Fruit fly (Drosophila melanogaster): ENCODE results near the gene cic.

Gene cic

DNA sequence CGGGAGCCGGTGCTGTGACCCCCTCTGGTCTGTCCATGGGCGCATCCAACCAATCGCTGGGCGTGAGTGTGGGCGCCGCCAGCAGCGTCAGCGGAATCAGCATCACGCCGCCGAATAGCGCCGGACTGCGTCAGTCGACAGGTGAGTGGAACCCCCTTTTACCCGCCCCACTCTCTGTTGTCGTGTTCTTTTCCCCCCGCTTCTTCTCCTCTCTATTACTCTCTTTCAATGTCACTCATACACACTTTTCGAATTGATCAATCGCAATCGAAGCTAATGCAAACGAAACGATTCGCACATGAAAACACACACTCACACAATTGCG is 57.9 kb downstream of the cic start:
- TF ChIP-seq CG8478 (optimal IDR thresholded peaks at IDR 0.05) = no peak
- TF ChIP-seq Dll (optimal IDR thresholded peaks at IDR 0.05) = no peak
- TF ChIP-seq EcR (GFP tag; optimal IDR thresholded peaks at IDR 0.05) = no peak
- no peak for TF ChIP-seq pan (optimal IDR thresholded peaks at IDR 0.05)
- no peak for TF ChIP-seq usp (GFP tag; optimal IDR thresholded peaks at IDR 0.05)
- TF ChIP-seq psq (optimal IDR thresholded peaks at IDR 0.05) = no peak

DNA sequence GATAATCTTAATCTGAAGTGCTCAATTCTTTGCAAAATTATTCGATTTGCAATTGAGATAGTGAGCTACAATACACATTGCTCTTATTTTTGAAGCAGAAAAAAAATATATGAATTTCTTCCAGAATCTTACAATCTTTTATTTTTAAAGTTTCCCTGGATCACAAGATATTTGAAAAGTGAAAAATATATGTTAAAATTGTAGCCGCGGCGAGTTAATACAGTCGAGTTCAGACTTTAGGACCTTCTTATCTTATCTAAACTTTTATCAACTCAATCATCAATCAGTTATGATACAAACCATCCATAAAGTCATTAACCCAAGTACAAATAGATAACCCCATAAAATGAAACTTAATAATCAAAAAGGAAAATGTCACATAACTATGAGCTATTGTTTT is 58.3 kb downstream of the cic start:
- TF ChIP-seq Dll (optimal IDR thresholded peaks at IDR 0.05) = no peak
- TF ChIP-seq pan (optimal IDR thresholded peaks at IDR 0.05) = no peak
- TF ChIP-seq psq (optimal IDR thresholded peaks at IDR 0.05) = no peak
- no peak for TF ChIP-seq usp (GFP tag; optimal IDR thresholded peaks at IDR 0.05)
- no peak for TF ChIP-seq EcR (GFP tag; optimal IDR thresholded peaks at IDR 0.05)
- no peak for TF ChIP-seq CG8478 (optimal IDR thresholded peaks at IDR 0.05)

DNA sequence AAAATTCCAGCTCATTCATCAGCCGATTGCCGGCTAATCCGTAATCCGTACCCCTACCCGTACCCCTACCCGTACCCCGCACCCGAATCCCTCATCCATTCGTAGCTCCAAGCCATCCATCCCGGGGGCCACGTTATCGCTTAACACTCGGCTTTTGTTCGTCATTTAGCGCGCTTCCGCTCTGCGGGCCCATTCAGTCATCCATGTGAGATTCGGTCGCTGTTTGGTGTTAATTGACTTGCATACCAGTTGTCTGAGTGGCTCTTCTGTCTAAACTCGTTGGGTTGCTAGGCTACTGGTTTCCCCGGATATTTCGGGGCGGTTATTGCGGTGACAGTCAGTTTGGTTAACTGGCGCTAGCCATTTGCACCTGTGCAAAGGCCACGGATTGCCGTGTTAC is 58.8 kb downstream of the cic start:
- no peak for TF ChIP-seq EcR (GFP tag; optimal IDR thresholded peaks at IDR 0.05)
- TF ChIP-seq pan (optimal IDR thresholded peaks at IDR 0.05) = no peak
- no peak for TF ChIP-seq usp (GFP tag; optimal IDR thresholded peaks at IDR 0.05)
- TF ChIP-seq Dll (optimal IDR thresholded peaks at IDR 0.05) = no peak

DNA sequence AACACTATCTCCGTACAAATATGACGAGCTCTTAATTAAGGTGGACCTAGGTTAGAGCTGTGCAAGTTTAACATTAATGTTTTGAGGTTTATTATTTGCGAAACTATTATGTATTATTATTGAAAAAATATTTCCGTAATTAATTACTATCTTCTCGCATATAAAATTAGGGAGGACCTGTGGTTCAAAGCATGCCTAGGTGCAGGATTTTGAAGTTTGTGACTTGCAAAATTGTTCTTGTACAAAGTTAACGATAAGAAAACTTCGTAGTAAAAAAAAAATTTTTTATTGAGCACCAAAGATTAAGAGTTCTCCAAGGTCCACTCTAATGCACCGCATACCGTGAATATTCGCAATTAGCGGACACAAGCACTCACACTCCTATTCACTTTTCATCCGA is 60.3 kb downstream of the cic start:
- TF ChIP-seq pan (optimal IDR thresholded peaks at IDR 0.05) = no peak
- TF ChIP-seq EcR (GFP tag; optimal IDR thresholded peaks at IDR 0.05) = no peak
- no peak for TF ChIP-seq usp (GFP tag; optimal IDR thresholded peaks at IDR 0.05)
- no peak for TF ChIP-seq CG8478 (optimal IDR thresholded peaks at IDR 0.05)
- TF ChIP-seq Dll (optimal IDR thresholded peaks at IDR 0.05) = no peak
- TF ChIP-seq psq (optimal IDR thresholded peaks at IDR 0.05) = no peak

DNA sequence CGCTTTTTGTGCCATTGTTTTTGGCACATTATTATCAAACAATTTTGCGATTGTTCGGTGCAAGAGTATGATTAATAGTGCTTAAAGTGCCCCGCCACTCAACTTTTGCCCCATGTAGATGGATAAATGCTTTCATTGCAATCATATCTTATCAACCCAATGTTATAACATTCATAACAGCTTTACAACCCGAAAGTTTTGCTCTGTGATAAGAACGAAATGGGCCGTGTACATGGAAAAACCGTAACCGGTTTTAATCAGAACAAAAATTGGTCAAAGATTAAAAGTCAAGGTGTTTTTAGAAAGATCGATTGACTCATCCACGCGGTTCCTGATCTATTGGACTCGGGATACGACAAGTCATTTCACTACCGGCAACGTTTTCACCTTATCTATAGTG is 64.0 kb downstream of the cic start:
- no peak for TF ChIP-seq Dll (optimal IDR thresholded peaks at IDR 0.05)
- TF ChIP-seq pan (optimal IDR thresholded peaks at IDR 0.05) = no peak
- TF ChIP-seq psq (optimal IDR thresholded peaks at IDR 0.05) = no peak
- TF ChIP-seq EcR (GFP tag; optimal IDR thresholded peaks at IDR 0.05) = no peak
- no peak for TF ChIP-seq CG8478 (optimal IDR thresholded peaks at IDR 0.05)
- TF ChIP-seq usp (GFP tag; optimal IDR thresholded peaks at IDR 0.05) = no peak

DNA sequence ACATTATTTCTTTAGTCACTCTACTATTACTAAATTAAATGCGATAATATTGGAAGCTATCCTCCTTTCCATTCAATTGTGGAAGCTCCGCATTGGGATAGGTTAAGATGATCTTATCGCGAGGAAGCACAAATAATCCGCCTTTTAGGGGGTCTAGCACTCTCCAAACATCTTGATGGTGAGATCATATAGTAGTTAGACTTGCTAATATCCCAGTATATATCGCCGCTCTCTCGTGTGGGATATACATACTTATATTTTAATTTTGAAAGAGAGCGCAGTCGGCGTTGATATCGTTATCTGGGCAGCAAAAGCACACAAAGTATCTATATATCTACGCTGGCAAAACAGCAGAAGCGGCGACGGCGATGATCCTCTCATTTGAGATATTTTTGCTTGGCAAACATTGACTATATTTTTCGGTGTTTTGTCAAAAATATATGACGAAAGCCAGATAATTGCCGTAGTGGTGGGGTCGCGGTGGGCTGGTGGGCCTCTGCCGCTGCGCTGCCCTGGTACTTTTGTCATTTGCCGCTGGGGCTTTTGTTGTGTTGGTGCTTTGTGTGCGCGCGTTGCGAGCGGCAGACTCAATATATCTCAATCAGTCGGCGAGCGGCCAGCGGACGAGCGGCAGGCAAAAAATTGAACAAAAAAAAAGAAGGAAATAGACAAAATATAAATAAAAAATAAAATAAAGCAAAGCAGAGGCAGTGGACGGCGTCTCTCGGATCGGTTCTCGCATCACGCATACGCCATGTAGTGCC is 65.0 kb downstream of the cic start:
- TF ChIP-seq Dll (optimal IDR thresholded peaks at IDR 0.05) (no peak), CG8478 (optimal IDR thresholded peaks at IDR 0.05) (no peak), EcR (GFP tag; optimal IDR thresholded peaks at IDR 0.05) (no peak), psq (optimal IDR thresholded peaks at IDR 0.05) (no peak), usp (GFP tag; optimal IDR thresholded peaks at IDR 0.05) (no peak), pan (optimal IDR thresholded peaks at IDR 0.05) (no peak)

DNA sequence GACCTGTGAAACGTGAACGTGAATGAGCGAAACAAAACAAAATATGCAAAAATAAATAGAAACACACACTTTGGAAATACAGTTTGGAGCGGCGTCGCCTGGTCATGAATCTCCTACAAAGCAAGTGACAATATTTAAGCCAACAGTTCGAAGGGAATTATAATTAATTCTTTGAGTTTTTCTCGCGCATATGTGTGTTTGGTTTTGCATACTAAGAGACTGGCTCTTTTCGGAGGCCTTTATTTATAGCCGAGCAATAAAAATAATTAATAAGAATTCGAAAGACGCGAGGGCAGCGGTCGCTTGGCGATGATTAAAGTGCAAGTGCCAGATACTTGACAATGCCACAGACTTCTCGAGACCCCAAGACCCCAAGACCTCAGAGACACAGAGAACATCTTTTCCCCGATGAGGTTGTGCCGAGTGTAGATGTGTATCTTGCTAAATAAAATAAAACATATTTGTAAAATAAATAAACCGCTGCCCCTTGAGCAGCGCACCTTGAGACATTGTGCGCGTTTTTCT is 65.7 kb downstream of the cic start:
- TF ChIP-seq usp (GFP tag; optimal IDR thresholded peaks at IDR 0.05) (no peak), CG8478 (optimal IDR thresholded peaks at IDR 0.05) (no peak), pan (optimal IDR thresholded peaks at IDR 0.05) (no peak), EcR (GFP tag; optimal IDR thresholded peaks at IDR 0.05) (no peak), Dll (optimal IDR thresholded peaks at IDR 0.05) (no peak), psq (optimal IDR thresholded peaks at IDR 0.05) (no peak)

DNA sequence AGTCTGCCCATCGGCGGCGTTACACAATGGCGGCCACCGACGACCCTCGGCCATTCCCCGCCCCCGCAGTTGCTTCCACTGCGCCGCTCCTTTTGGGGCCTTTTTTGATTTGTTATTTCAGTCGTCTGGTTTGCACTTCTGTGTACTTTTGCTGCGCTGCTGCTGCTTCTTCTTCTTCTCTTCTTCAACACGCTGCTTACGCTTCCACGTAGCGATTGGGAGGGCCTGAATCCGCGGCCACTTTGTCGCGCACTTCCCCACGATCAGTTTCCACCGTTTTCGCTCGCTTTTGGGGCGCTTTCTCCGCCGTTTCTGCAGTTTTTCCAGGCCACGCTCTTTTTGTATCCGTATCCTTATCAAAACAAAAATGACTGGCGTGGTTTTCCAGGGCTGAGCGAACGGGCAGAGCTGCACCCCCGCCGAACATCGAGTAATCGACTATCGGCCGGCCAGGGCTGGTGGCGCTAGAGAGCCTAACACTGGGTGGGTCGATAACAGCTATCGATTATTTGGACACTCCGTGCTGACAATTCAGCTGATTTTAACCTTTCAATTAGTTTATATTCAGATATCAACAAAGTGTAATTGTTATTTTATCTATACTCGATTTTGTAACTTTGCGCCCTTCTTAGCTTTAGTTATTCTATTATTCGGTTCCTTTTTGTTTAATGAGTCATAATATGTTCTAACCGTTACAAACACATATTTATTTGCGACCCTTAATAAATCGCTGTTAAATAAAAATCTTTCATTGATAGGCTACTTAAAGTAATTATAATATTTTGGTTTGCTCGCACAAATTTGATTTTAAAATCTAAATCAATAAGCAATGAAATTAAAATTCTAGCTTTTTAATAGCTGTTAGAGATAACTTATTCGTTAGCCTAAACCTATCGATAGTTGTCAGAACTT is 75.3 kb downstream of the cic start, which contains the start of the genes CG4360 and Sirt2:
CG4360 (minus strand) TSS at position 432 of the 912 bp plus-strand sequence.
Sirt2 (plus strand) TSS at position 894 of the 912 bp plus-strand sequence.
- TF ChIP-seq usp (GFP tag; optimal IDR thresholded peaks at IDR 0.05) (no peak), psq (optimal IDR thresholded peaks at IDR 0.05) (no peak), CG8478 (optimal IDR thresholded peaks at IDR 0.05) (no peak)

DNA sequence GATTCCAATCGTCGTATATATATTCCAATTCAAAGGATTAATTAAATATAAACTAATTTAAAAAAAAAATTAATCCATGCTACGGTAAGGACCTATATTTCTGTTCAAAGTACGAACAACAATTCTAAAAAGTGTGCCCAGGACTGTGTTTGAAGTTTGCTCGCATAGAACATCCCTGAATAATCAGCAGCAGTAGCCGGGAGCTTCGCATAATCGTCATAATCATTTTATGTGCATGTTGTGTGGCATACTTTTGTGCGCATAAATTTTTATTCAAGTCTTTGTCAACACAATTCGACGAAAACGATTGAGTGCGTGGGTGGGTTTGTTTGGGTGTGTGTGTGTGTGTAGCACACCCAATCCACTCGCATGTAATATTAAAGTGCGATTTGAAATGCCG is 80.1 kb downstream of the cic start:
- no peak for TF ChIP-seq psq (optimal IDR thresholded peaks at IDR 0.05)
- TF ChIP-seq usp (GFP tag; optimal IDR thresholded peaks at IDR 0.05) = no peak

DNA sequence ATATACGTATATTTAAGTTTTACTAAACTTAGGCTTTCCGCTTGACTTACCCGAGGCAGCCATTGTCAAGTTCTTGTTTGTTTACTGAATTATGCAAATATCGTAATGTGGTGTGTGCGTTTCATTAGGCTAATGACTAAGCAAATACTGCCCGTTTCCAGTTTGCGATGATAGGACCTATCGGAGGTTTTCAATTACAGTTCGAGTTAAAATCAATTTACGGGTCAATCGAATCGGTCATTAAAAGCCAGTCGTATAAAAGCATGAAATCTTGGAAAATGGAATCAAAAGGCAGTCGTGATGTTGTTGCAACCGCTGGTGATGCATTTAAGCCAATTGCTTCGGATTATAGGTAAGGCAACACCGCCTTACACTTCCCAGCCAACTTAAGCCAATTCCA is 86.1 kb downstream of the cic start, which contains the start of gene Ir92a:
Ir92a (plus strand) TSS at position 301 of the 400 bp plus-strand sequence.
- TF ChIP-seq psq (optimal IDR thresholded peaks at IDR 0.05) (no peak), pan (optimal IDR thresholded peaks at IDR 0.05) (no peak), usp (GFP tag; optimal IDR thresholded peaks at IDR 0.05) (no peak), EcR (GFP tag; optimal IDR thresholded peaks at IDR 0.05) (no peak), Dll (optimal IDR thresholded peaks at IDR 0.05) (no peak), CG8478 (optimal IDR thresholded peaks at IDR 0.05) (no peak)

DNA sequence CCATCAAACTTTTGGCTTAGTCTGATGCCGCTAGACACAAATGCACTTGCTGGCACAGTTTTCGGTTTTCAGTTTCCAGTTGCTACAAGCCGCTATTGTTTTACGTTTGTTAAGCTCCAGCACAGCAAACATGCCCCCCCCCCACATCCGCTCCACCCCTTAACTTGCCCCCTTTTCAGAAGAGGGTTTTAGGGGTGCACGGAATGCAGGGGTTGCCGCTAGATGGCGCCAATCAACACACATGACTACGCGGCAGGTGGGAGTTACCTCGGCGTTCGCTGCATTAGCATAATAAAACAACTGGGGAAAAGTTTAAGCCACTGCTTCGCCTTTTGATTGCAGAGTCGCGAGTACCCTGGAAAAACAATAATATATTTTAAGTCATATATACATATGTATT is 94.3 kb downstream of the cic start:
- TF ChIP-seq CG8478 (optimal IDR thresholded peaks at IDR 0.05) (no peak), EcR (GFP tag; optimal IDR thresholded peaks at IDR 0.05) (no peak), pan (optimal IDR thresholded peaks at IDR 0.05) (no peak), Dll (optimal IDR thresholded peaks at IDR 0.05) (no peak), usp (GFP tag; optimal IDR thresholded peaks at IDR 0.05) (no peak), psq (optimal IDR thresholded peaks at IDR 0.05) (no peak)

DNA sequence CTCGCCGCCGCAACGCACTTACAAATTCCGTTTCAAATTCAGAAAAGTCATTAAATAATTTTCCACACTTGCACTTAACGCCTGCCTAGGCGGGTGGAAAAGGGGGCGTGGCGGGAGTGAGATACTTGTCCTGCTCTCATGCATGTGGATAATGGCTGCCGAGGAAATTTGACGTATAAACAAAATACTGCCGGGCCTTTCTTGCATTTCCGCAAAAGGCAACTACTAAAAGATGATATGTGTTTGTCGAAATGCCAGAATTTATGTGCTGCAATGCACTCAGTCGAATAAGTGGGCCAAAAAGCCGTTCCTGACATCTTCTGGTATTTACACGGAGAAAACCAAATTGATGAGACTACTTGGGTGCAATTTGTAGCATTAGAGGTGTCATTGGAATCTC is 97.7 kb downstream of the cic start:
- TF ChIP-seq Dll (optimal IDR thresholded peaks at IDR 0.05) (no peak), psq (optimal IDR thresholded peaks at IDR 0.05) (no peak), EcR (GFP tag; optimal IDR thresholded peaks at IDR 0.05) (no peak), usp (GFP tag; optimal IDR thresholded peaks at IDR 0.05) (no peak), CG8478 (optimal IDR thresholded peaks at IDR 0.05) (no peak), pan (optimal IDR thresholded peaks at IDR 0.05) (no peak)
